Worm (Caenorhabditis elegans) whole organism, L1 larva: ENCODE results near the gene gsnl-1.

Source experiments
- C04F5.9 ChIP-seq: sonication (generic microtip); optimal IDR thresholded peaks from 2 replicates; lab custom pipeline; 2016; ENCODE audit warnings: missing genetic modification characterization, missing compliant biosample characterization
- C34B4.2 ChIP-seq: sonication (generic microtip); optimal IDR thresholded peaks from 2 replicates; lab custom pipeline; 2017; ENCODE audit warnings: mild to moderate bottlenecking, missing genetic modification characterization, missing compliant biosample characterization
- F16B12.6 ChIP-seq: fragments of 150-350 bp; optimal IDR thresholded peaks from 2 replicates; lab custom pipeline; 2014; ENCODE audit warnings: missing biosample characterization, missing genetic modification characterization
- alr-1 ChIP-seq: fragments of 200-800 bp; sonication (Bioruptor generic); optimal IDR thresholded peaks from 2 replicates; lab custom pipeline; 2018; ENCODE audit warnings: borderline replicate concordance, mild to moderate bottlenecking, missing genetic modification characterization, missing compliant biosample characterization
- ama-1 ChIP-seq: fragments of 150-350 bp; optimal IDR thresholded peaks from 2 replicates; lab custom pipeline; 2014
- blmp-1 ChIP-seq: fragments of 150-350 bp; optimal IDR thresholded peaks from 2 replicates; lab custom pipeline; 2014; ENCODE audit warnings: missing biosample characterization, missing genetic modification characterization
- ceh-82 ChIP-seq, 3 experiments: fragments of 150-350 bp in 1 of 3; sonication (generic microtip) in 2 of 3; optimal IDR thresholded peaks; 2 replicates each; lab custom pipeline; 2014 to 2017; ENCODE audit warnings: missing biosample characterization in 3 of 3, missing genetic modification characterization in 3 of 3
- ceh-88 ChIP-seq: fragments of 200-800 bp; sonication (Bioruptor generic); IDR thresholded peaks from 2 replicates; pipeline ENCODE4 v1.3.6; 2022; ENCODE audit warnings: missing genetic modification characterization, missing compliant biosample characterization
- ceh-90 ChIP-seq: sonication (generic microtip); optimal IDR thresholded peaks from 2 replicates; lab custom pipeline; 2016; ENCODE audit warnings: missing genetic modification characterization, missing compliant biosample characterization
- dpl-1 ChIP-seq, 3 experiments: fragments of 150-350 bp in 2 of 3; sonication (generic microtip) in 1 of 3; optimal IDR thresholded peaks; 2 replicates each; lab custom pipeline; 2014 to 2017; ENCODE audit warnings: missing biosample characterization in 3 of 3, missing genetic modification characterization in 3 of 3, missing genetic modification reagents in 3 of 3
- elt-2 ChIP-seq: sonication (generic microtip); optimal IDR thresholded peaks from 2 replicates; lab custom pipeline; 2016; ENCODE audit warnings: missing genetic modification characterization, mild to moderate bottlenecking, inconsistent platforms, missing compliant biosample characterization, missing genetic modification reagents
- elt-3 ChIP-seq, 6 experiments: fragments of 150-350 bp in 1 of 6; sonication (generic microtip); optimal IDR thresholded peaks; 2 replicates each; lab custom pipeline; 2017 to 2018; ENCODE audit warnings: missing biosample characterization in 6 of 6, missing genetic modification characterization in 6 of 6, inconsistent platforms in 1 of 6
- fkh-10 ChIP-seq: sonication (generic microtip); optimal IDR thresholded peaks from 2 replicates; lab custom pipeline; 2017; ENCODE audit warnings: missing biosample characterization, missing genetic modification reagents, missing genetic modification characterization
- fkh-4 ChIP-seq: sonication (generic microtip); optimal IDR thresholded peaks from 2 replicates; lab custom pipeline; 2016; ENCODE audit warnings: missing compliant biosample characterization, missing genetic modification characterization, borderline replicate concordance
- fkh-8 ChIP-seq: sonication (generic microtip); optimal IDR thresholded peaks from 2 replicates; lab custom pipeline; 2016; ENCODE audit warnings: mild to moderate bottlenecking, missing genetic modification characterization, missing compliant biosample characterization
- grh-1 ChIP-seq: fragments of 200-800 bp; sonication (Bioruptor generic); IDR thresholded peaks from 2 replicates; pipeline ENCODE4 v1.3.6; 2022; ENCODE audit warnings: missing genetic modification reagents, missing genetic modification characterization, missing compliant biosample characterization
- hlh-4 ChIP-seq: sonication (generic microtip); optimal IDR thresholded peaks from 2 replicates; lab custom pipeline; 2016; ENCODE audit warnings: mild to moderate bottlenecking, missing genetic modification characterization, missing compliant biosample characterization
- hpl-2 ChIP-seq: fragments of 150-350 bp; optimal IDR thresholded peaks from 2 replicates; lab custom pipeline; 2014; ENCODE audit warnings: missing biosample characterization, missing genetic modification reagents, missing genetic modification characterization
- irx-1 ChIP-seq: sonication (generic microtip); optimal IDR thresholded peaks from 2 replicates; lab custom pipeline; 2016; ENCODE audit warnings: missing genetic modification characterization, missing compliant biosample characterization
- jun-1 ChIP-seq: fragments of 150-350 bp; optimal IDR thresholded peaks from 2 replicates; lab custom pipeline; 2014; ENCODE audit warnings: missing biosample characterization, missing genetic modification reagents, missing genetic modification characterization
- lin-13 ChIP-seq: fragments of 150-350 bp; optimal IDR thresholded peaks from 2 replicates; lab custom pipeline; 2014; ENCODE audit warnings: missing biosample characterization, missing genetic modification reagents, missing genetic modification characterization
- lin-14 ChIP-seq: fragments of 200-800 bp; sonication (Bioruptor generic); optimal IDR thresholded peaks from 2 replicates; lab custom pipeline; 2018; ENCODE audit warnings: mild to moderate bottlenecking, missing genetic modification characterization, moderate library complexity, missing compliant biosample characterization
- lin-15B ChIP-seq: fragments of 150-350 bp; sonication (generic microtip); optimal IDR thresholded peaks from 3 replicates; lab custom pipeline; 2014; ENCODE audit warnings: missing biosample characterization, missing genetic modification characterization
- lin-35 ChIP-seq, 2 experiments: fragments of 150-350 bp; optimal IDR thresholded peaks; 2 replicates each; lab custom pipeline; 2014; ENCODE audit warnings: missing biosample characterization in 2 of 2, missing genetic modification characterization in 2 of 2, missing genetic modification reagents in 2 of 2
- lir-3 ChIP-seq: sonication (generic microtip); optimal IDR thresholded peaks from 2 replicates; lab custom pipeline; 2016; ENCODE audit warnings: mild to moderate bottlenecking, missing genetic modification characterization, moderate library complexity, missing compliant biosample characterization; ENCODE audit not compliant: poor library complexity
- lsy-2 ChIP-seq, 2 experiments: fragments of 150-350 bp; optimal IDR thresholded peaks; 2 replicates each; lab custom pipeline; 2014; ENCODE audit warnings: missing biosample characterization in 2 of 2, missing genetic modification characterization in 2 of 2
- mab-9 ChIP-seq: fragments of 200-800 bp; sonication (Bioruptor generic); IDR thresholded peaks from 2 replicates; pipeline ENCODE4 v1.3.6; 2022; ENCODE audit warnings: missing genetic modification reagents, missing genetic modification characterization, missing compliant biosample characterization
- nhr-11 ChIP-seq: fragments of 150-350 bp; optimal IDR thresholded peaks from 2 replicates; lab custom pipeline; 2014; ENCODE audit warnings: missing biosample characterization, missing genetic modification characterization
- nhr-12 ChIP-seq: sonication (generic microtip); optimal IDR thresholded peaks from 2 replicates; lab custom pipeline; 2017; ENCODE audit warnings: missing biosample characterization, missing genetic modification characterization
- nhr-19 ChIP-seq: fragments of 200-800 bp; sonication (Bioruptor generic); conservative IDR thresholded peaks from 2 replicates; pipeline ENCODE4 v1.3.6; 2022; ENCODE audit warnings: missing genetic modification characterization, missing compliant biosample characterization
- nhr-237 ChIP-seq: fragments of 150-350 bp; optimal IDR thresholded peaks from 2 replicates; lab custom pipeline; 2014; ENCODE audit warnings: missing biosample characterization, missing genetic modification characterization
- nhr-28 ChIP-seq: fragments of 150-350 bp; optimal IDR thresholded peaks from 2 replicates; lab custom pipeline; 2014; ENCODE audit warnings: missing biosample characterization, missing genetic modification characterization
- nhr-47 ChIP-seq: sonication (generic microtip); optimal IDR thresholded peaks from 2 replicates; lab custom pipeline; 2016; ENCODE audit warnings: mild to moderate bottlenecking, missing genetic modification characterization, moderate library complexity, missing compliant biosample characterization
- nhr-71 ChIP-seq: sonication (generic microtip); optimal IDR thresholded peaks from 2 replicates; lab custom pipeline; 2016; ENCODE audit warnings: mild to moderate bottlenecking, missing genetic modification characterization, moderate library complexity, missing compliant biosample characterization
- nhr-77 ChIP-seq: fragments of 150-350 bp; optimal IDR thresholded peaks from 2 replicates; lab custom pipeline; 2014; ENCODE audit warnings: missing biosample characterization, missing genetic modification characterization
- nhr-90 ChIP-seq: sonication (generic microtip); optimal IDR thresholded peaks from 2 replicates; lab custom pipeline; 2016; ENCODE audit warnings: mild to moderate bottlenecking, missing genetic modification characterization, missing compliant biosample characterization; ENCODE audit not compliant: poor library complexity
- pax-3 ChIP-seq: fragments of 200-800 bp; sonication (Bioruptor generic); optimal IDR thresholded peaks from 2 replicates; lab custom pipeline; 2018; ENCODE audit warnings: mild to moderate bottlenecking, missing genetic modification characterization, moderate library complexity, missing compliant biosample characterization
- pqm-1 ChIP-seq: sonication (generic microtip); optimal IDR thresholded peaks from 3 replicates; lab custom pipeline; 2017; ENCODE audit warnings: missing biosample characterization, missing genetic modification characterization
- rnt-1 ChIP-seq: sonication (generic microtip); optimal IDR thresholded peaks from 2 replicates; lab custom pipeline; 2016; ENCODE audit warnings: mild to moderate bottlenecking, missing genetic modification characterization, moderate library complexity, missing compliant biosample characterization
- sox-4 ChIP-seq: sonication (generic microtip); optimal IDR thresholded peaks from 2 replicates; lab custom pipeline; 2016; ENCODE audit warnings: missing genetic modification characterization, missing compliant biosample characterization
- sptf-1 ChIP-seq: fragments of 150-350 bp; optimal IDR thresholded peaks from 2 replicates; lab custom pipeline; 2014; ENCODE audit warnings: missing biosample characterization, missing genetic modification characterization
- sup-37 ChIP-seq: fragments of 200-800 bp; sonication (Bioruptor generic); optimal IDR thresholded peaks from 2 replicates; lab custom pipeline; 2018; ENCODE audit warnings: mild to moderate bottlenecking, missing genetic modification characterization, missing compliant biosample characterization
- tlp-1 ChIP-seq: fragments of 150-350 bp; optimal IDR thresholded peaks from 2 replicates; lab custom pipeline; 2014; ENCODE audit warnings: missing biosample characterization, missing genetic modification characterization
- unc-130 ChIP-seq: fragments of 150-350 bp; optimal IDR thresholded peaks from 2 replicates; lab custom pipeline; 2017; ENCODE audit warnings: missing biosample characterization, missing genetic modification characterization, inconsistent platforms
- unc-30 ChIP-seq: sonication (generic microtip); optimal IDR thresholded peaks from 2 replicates; lab custom pipeline; 2017; ENCODE audit warnings: missing biosample characterization, missing genetic modification characterization
- unc-62 ChIP-seq: fragments of 150-350 bp; optimal IDR thresholded peaks from 2 replicates; lab custom pipeline; 2014; ENCODE audit warnings: missing biosample characterization, missing genetic modification reagents, missing genetic modification characterization
- unc-86 ChIP-seq: sonication (generic microtip); optimal IDR thresholded peaks from 2 replicates; lab custom pipeline; 2016; ENCODE audit warnings: missing genetic modification characterization, missing compliant biosample characterization
- unc-98 ChIP-seq: fragments of 200-800 bp; sonication (Bioruptor generic); IDR thresholded peaks from 2 replicates; pipeline ENCODE4 v1.3.6; 2022; ENCODE audit warnings: missing genetic modification characterization, missing compliant biosample characterization
- vab-15 ChIP-seq: sonication (generic microtip); optimal IDR thresholded peaks from 2 replicates; lab custom pipeline; 2017; ENCODE audit warnings: missing genotype, mild to moderate bottlenecking, missing genetic modification characterization, missing compliant biosample characterization
- zag-1 ChIP-seq: fragments of 150-350 bp; optimal IDR thresholded peaks from 2 replicates; lab custom pipeline; 2014; ENCODE audit warnings: missing biosample characterization, missing genetic modification characterization
- zip-4 ChIP-seq: fragments of 200-800 bp; sonication (Bioruptor generic); optimal IDR thresholded peaks from 2 replicates; lab custom pipeline; 2018; ENCODE audit warnings: mild to moderate bottlenecking, missing genetic modification characterization, moderate library complexity, missing compliant biosample characterization
- ztf-11 ChIP-seq, 2 experiments: sonication (generic microtip); optimal IDR thresholded peaks; 2 replicates each; lab custom pipeline; 2016 to 2017; ENCODE audit warnings: missing genetic modification characterization in 2 of 2, missing biosample characterization in 1 of 2, missing compliant biosample characterization in 1 of 2
- ztf-4 ChIP-seq: fragments of 150-350 bp; optimal IDR thresholded peaks from 2 replicates; lab custom pipeline; 2014; ENCODE audit warnings: missing biosample characterization, missing genetic modification characterization

The gsnl-1 gene

ce11 chrV:9546860-9547269, 50.0 kb downstream of the gsnl-1 start, which contains the start of gene his-37 (continued):
- TF ChIP-seq nhr-19 (GFP tag; lab: Robert Waterston, UW) (peak; percentile 99), lir-3 (tag; lab: Kevin White, UChicago) (peak; percentile 92), nhr-28 (tag; lab: Kevin White, UChicago) (peak; percentile 65), vab-15 (peak; percentile 74), tlp-1 (tag; lab: Kevin White, UChicago) (no peak), ztf-4 (peak; percentile 98), nhr-71 (tag; lab: Kevin White, UChicago) (peak; percentile 99), nhr-11 (tag; lab: Kevin White, UChicago) (peak; percentile 97), lin-15B (tag; lab: Kevin White, UChicago) (peak; percentile 92), nhr-90 (tag; lab: Kevin White, UChicago) (peak; percentile 99), ama-1 (lab: Kevin White, UChicago) (peak; percentile 90), lin-35 (GFP tag; optimal IDR thresholded peaks at IDR 0.05; lab: Kevin White, UChicago) (peak; percentile 89 to 95), nhr-12 (tag; lab: Kevin White, UChicago) (peak; percentile 63), hpl-2 (GFP tag; lab: Kevin White, UChicago) (peak; percentile 97), hlh-4 (tag; lab: Kevin White, UChicago) (no peak), unc-86 (tag; lab: Kevin White, UChicago) (peak; percentile 98), zip-4 (GFP tag; lab: Kevin White, UChicago) (peak; percentile 92), fkh-8 (tag; lab: Kevin White, UChicago) (peak; percentile 100), unc-62 (GFP tag; lab: Kevin White, UChicago) (peak; percentile 88), elt-2 (tag; lab: Kevin White, UChicago) (peak; percentile 92), unc-30 (tag; lab: Kevin White, UChicago) (no peak), elt-3 (tag; optimal IDR thresholded peaks at IDR 0.05; lab: Kevin White, UChicago) (peak; percentile 78 to 99 (median 98)), nhr-237 (peak; percentile 97), ztf-11 (tag; optimal IDR thresholded peaks at IDR 0.05; lab: Kevin White, UChicago) (peak in 1 of 2 experiments; percentile 89), nhr-77 (tag; lab: Kevin White, UChicago) (peak; percentile 99), ceh-82 (tag; optimal IDR thresholded peaks at IDR 0.05; lab: Kevin White, UChicago) (peak; percentile 97 to 99 (median 99)), ceh-90 (tag; lab: Kevin White, UChicago) (peak; percentile 22), unc-130 (peak; percentile 99), fkh-4 (tag; lab: Kevin White, UChicago) (peak; percentile 79), lin-13 (GFP tag; lab: Kevin White, UChicago) (peak; percentile 98), fkh-10 (GFP tag; lab: Kevin White, UChicago) (peak; percentile 99), ceh-88 (GFP tag; lab: Robert Waterston, UW) (peak; percentile 99), sptf-1 (tag; lab: Kevin White, UChicago) (no peak), pax-3 (peak; percentile 99), blmp-1 (tag; lab: Kevin White, UChicago) (peak; percentile 96), rnt-1 (tag; lab: Kevin White, UChicago) (peak; percentile 98), sup-37 (GFP tag; lab: Kevin White, UChicago) (peak; percentile 92), nhr-47 (tag; lab: Kevin White, UChicago) (peak; percentile 99), lin-14 (peak; percentile 100), mab-9 (GFP tag; lab: Robert Waterston, UW) (peak; percentile 93), lsy-2 (tag; optimal IDR thresholded peaks at IDR 0.05; lab: Kevin White, UChicago) (peak; percentile 95 to 97), alr-1 (no peak), F16B12.6 (peak; percentile 76), sox-4 (tag; lab: Kevin White, UChicago) (peak; percentile 97), irx-1 (tag; lab: Kevin White, UChicago) (peak; percentile 95), zag-1 (peak; percentile 91), C34B4.2 (tag; lab: Kevin White, UChicago) (peak; percentile 62), pqm-1 (tag; lab: Kevin White, UChicago) (peak; percentile 85), unc-98 (GFP tag; lab: Robert Waterston, UW) (peak; percentile 38; the same call in 1 of the 2 replicates), jun-1 (peak; percentile 99), grh-1 (GFP tag; lab: Robert Waterston, UW) (peak; percentile 98), dpl-1 (GFP tag; optimal IDR thresholded peaks at IDR 0.05; lab: Kevin White, UChicago) (peak; percentile 83 to 89 (median 85)), C04F5.9 (tag; lab: Kevin White, UChicago) (peak; percentile 86)
